Fruit fly (Drosophila melanogaster) whole organism: ENCODE results near the gene HDAC4.

Experiments
- CG8478 ChIP-seq: fragments of >200 bp; optimal IDR thresholded peaks from 2 replicates; lab custom pipeline; 2018; ENCODE audit warnings: inconsistent platforms
- Dll ChIP-seq: fragments of >200 bp; optimal IDR thresholded peaks from 2 replicates; lab custom pipeline; 2017
- EcR ChIP-seq, 2 experiments: fragments of >200 bp; optimal IDR thresholded peaks; 2 replicates each; lab custom pipeline; 2017; ENCODE audit warnings: missing biosample characterization in 2 of 2, missing genetic modification characterization in 2 of 2, missing genetic modification reagents in 2 of 2
- psq ChIP-seq: fragments of >200 bp; optimal IDR thresholded peaks from 2 replicates; lab custom pipeline; 2017

DNA sequence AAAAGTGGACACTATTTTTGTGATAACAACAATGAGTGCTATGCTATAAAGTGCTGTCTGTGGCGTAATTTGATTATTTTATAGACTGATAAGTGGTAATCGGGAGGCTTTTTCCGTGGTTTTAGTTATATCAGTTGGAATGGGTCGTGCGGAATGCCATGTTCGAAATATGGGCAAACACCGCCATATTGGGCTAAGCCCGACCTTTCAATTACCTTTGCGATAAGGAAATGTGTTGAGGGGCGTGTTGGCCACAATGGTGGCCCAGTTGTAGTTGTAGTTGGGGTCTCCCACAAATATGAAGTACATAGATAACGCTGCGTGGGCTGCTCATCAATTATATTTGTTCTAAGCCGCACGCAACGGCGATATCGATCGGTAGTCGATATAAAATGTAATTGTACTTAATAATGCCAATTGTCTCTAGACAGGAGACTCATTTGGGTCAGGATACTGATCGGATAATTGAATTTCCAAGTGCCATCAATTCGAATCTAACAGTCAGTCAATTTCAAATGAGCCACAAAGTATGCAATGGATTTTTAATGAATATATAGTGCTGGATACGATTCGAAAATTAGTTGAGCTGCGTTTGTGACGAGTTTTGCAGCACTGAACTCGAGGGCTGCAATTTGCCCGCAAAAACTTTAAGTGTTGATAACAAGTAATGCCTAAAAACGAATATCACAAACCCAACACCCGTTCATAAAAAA is 49.2 kb upstream of the HDAC4 start:
- TF ChIP-seq psq (lab: Kevin White, UChicago) = no peak
- no peak for TF ChIP-seq Dll (lab: Kevin White, UChicago)
- no peak for TF ChIP-seq CG8478 (lab: Kevin White, UChicago)
- TF ChIP-seq EcR (GFP tag; optimal IDR thresholded peaks at IDR 0.05; lab: Kevin White, UChicago) = no peak
